Fruit fly (Drosophila melanogaster): Measurements from ENCODE around the gene CG32152.

Gene CG32152

DNA sequence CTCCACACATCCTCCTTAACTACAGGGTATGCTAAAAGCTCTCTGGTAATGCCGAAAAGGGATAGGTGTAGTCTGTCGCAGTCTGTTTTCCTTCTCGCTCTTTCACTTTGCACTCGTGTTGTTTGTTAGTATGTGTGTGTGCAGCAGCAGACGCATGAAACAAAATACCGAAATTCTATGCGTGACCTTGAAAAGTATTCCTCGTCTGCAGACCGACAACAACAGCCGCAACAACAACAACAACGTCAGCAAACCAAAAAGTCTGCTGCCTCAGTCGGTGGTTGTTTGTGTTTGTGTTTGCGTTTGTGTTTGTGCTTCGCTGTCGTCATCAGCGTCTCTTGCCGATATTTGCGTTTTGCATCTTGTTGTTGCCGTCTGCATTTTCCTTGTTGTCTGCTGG is 34.6 kb upstream of the CG32152 start:
- no peak for TF ChIP-seq Antp (GFP tag; optimal IDR thresholded peaks at IDR 0.05)
- peak; percentile 28 for TF ChIP-seq CG15479 (GFP tag; optimal IDR thresholded peaks at IDR 0.05)
- no peak for TF ChIP-seq CG4328 (GFP tag; optimal IDR thresholded peaks at IDR 0.05)
- peak; percentile 23; the same call in 1 of the 3 replicates for TF ChIP-seq ci (GFP tag; IDR thresholded peaks at IDR 0.05)
- TF ChIP-seq CG4360 (GFP tag; IDR thresholded peaks at IDR 0.05): peak; percentile 97
- no peak for TF ChIP-seq CG18262 (tag; optimal IDR thresholded peaks at IDR 0.05)
- TF ChIP-seq cas (GFP tag; IDR thresholded peaks at IDR 0.05): no peak
- no peak for TF ChIP-seq nerfin-2 (GFP tag; IDR thresholded peaks at IDR 0.05; ENCODE audit: partially characterized antibody)
- TF ChIP-seq Deaf1 (tag; optimal IDR thresholded peaks at IDR 0.05): peak; percentile 29
- TF ChIP-seq nerfin-1 (tag; optimal IDR thresholded peaks at IDR 0.05): peak; percentile 41
- TF ChIP-seq tll (GFP tag; optimal IDR thresholded peaks at IDR 0.05): peak in 1 of 2 experiments; percentile 25
- TF ChIP-seq CG14441 (GFP tag; IDR thresholded peaks at IDR 0.05): no peak
- peak; percentile 15 for TF ChIP-seq corto (GFP tag; optimal IDR thresholded peaks at IDR 0.05)
- no peak for TF ChIP-seq Opbp (GFP tag; IDR thresholded peaks at IDR 0.05; ENCODE audit: partially characterized antibody)
- TF ChIP-seq CG2199 (GFP tag; IDR thresholded peaks at IDR 0.05): peak; percentile 62; the same call in 1 of the 3 replicates
- peak; percentile 0 for TF ChIP-seq stwl (tag; optimal IDR thresholded peaks at IDR 0.05)
- TF ChIP-seq z (GFP tag; IDR thresholded peaks at IDR 0.05): no peak
- no peak for TF ChIP-seq CG17361 (GFP tag; IDR thresholded peaks at IDR 0.05)
- TF ChIP-seq H15 (GFP tag; IDR thresholded peaks at IDR 0.05): 0 out of 3 replicates have a peak, but pooled peaks have one; percentile 34
- no peak for TF ChIP-seq insv (GFP tag; optimal IDR thresholded peaks at IDR 0.05)
- TF ChIP-seq MESR4 (GFP tag; optimal IDR thresholded peaks at IDR 0.05): no peak
- TF ChIP-seq cg (GFP tag; optimal IDR thresholded peaks at IDR 0.05): peak; percentile 62
- 0 out of 2 replicates have a peak, but pooled peaks have one; percentile 23 for TF ChIP-seq vvl (GFP tag; IDR thresholded peaks at IDR 0.05)
- TF ChIP-seq pros (GFP tag; optimal IDR thresholded peaks at IDR 0.05): peak; percentile 32
- peak; percentile 15 for TF ChIP-seq ATbp (GFP tag; optimal IDR thresholded peaks at IDR 0.05)
- peak; percentile 21 for TF ChIP-seq nom (GFP tag; optimal IDR thresholded peaks at IDR 0.05)
- TF ChIP-seq MBD-R2 (GFP tag; IDR thresholded peaks at IDR 0.05): no peak
- no peak for TF ChIP-seq CG13296 (GFP tag; optimal IDR thresholded peaks at IDR 0.05)
- no peak for TF ChIP-seq CG6254 (GFP tag; optimal IDR thresholded peaks at IDR 0.05)
- peak; percentile 85 for TF ChIP-seq kah (GFP tag; optimal IDR thresholded peaks at IDR 0.05)
- peak; percentile 67 for TF ChIP-seq Med (GFP tag)
- peak; percentile 52 for TF ChIP-seq zen (tag; optimal IDR thresholded peaks at IDR 0.05)
- TF ChIP-seq PHDP (tag; optimal IDR thresholded peaks at IDR 0.05): no peak

DNA sequence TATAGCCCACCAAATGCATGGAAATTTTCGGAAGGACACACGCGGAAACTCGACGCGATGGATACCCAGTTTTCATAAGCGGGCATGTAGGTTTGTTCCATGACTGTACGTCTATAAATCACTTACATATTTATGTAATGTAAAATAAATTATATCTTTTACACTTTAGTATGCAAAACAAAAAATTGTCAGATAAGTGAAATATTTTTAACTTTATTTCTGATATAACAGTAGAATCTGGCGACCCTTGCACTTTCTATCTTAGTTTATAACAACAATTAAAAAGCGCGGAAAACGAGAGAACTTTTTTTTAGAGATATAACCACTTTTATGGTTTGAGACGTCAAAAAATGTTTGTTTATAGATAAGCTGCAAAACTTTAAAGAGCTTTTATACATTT is 33.9 kb upstream of the CG32152 start:
- TF ChIP-seq Dbx (GFP tag; IDR thresholded peaks at IDR 0.05) (no peak), Dp (GFP tag; optimal IDR thresholded peaks at IDR 0.05) (no peak), Bdp1 (GFP tag; optimal IDR thresholded peaks at IDR 0.05) (no peak), CG12391 (tag; optimal IDR thresholded peaks at IDR 0.05) (no peak), Hmr (GFP tag; optimal IDR thresholded peaks at IDR 0.05) (no peak), Antp (GFP tag; optimal IDR thresholded peaks at IDR 0.05) (no peak)

DNA sequence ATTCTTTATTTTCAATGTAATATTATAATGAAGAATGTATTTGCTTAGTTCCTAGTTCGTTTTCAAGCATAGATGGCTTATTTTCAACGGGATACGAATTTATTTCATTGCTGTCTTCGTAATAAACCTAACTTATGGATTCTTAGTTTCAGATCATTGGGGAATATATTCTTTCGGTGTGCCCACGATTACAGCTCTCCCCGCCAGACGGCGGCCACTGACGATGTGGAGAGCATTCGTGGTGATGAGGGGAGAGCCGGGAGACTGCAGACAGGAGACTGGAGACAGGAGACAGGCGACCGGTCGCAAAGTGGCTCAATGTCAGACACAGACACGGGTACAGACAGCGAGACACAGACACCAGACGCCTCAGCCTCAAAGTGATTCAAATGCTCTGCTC is 33.5 kb upstream of the CG32152 start:
- TF ChIP-seq CG12744 (GFP tag; optimal IDR thresholded peaks at IDR 0.05) (no peak), CG11085 (GFP tag; IDR thresholded peaks at IDR 0.05) (no peak), ham (GFP tag; IDR thresholded peaks at IDR 0.05) (no peak), Trl (optimal IDR thresholded peaks at IDR 0.05) (peak in 1 of 2 experiments; percentile 7), Trl (GFP tag; optimal IDR thresholded peaks at IDR 0.05) (no peak), yki (optimal IDR thresholded peaks at IDR 0.05) (no peak), Med (GFP tag) (peak; percentile 8), caup (GFP tag; optimal IDR thresholded peaks at IDR 0.05; ENCODE audit: severe bottlenecking) (no peak)
